Fruit fly (Drosophila melanogaster) Kc167 (cell line): Measurements from ENCODE around the gene mRpL45.

Experiments used
- insv ChIP-seq: fragments of >200 bp; optimal IDR thresholded peaks from 3 replicates; lab custom pipeline; 2018; ENCODE audit warnings: missing external identifiers
- ttk ChIP-seq: sonication (Bioruptor generic); optimal IDR thresholded peaks from 2 replicates; lab custom pipeline; 2017; ENCODE audit warnings: missing external identifiers

DNA sequence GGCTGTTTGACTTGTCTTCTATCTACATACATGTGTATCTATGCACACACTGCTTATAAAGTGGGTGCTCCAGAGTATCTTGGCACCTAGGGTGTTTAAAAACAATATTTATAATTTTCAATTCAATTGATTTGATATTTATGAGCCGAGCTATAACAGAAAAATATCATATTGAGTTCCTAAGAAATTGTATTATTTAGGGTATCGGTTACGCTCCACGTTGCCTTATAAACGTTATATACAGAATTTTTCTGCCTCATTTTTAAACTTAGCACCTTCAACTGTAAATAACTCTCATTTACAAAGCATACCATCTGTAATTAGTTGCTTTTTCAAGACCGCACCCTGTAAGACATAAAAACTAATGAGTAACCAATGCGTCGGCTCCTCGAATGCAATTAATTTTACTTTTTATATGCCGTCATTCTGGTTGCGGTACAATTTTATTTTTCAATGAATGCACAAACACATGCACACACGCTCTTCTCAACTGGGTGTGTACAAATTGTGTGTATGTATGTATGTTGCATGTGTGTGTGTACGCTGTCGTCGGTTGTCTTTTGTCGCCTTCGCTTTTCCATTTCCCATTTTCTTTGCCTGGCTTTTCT lies 27.5 kb upstream of the mRpL45 start:
- TF ChIP-seq ttk, result no peak
- TF ChIP-seq insv (lab: Kevin White, UChicago), result no peak
